Fruit fly (Drosophila melanogaster): Measurements from ENCODE around the gene hry.

The hry gene

DNA sequence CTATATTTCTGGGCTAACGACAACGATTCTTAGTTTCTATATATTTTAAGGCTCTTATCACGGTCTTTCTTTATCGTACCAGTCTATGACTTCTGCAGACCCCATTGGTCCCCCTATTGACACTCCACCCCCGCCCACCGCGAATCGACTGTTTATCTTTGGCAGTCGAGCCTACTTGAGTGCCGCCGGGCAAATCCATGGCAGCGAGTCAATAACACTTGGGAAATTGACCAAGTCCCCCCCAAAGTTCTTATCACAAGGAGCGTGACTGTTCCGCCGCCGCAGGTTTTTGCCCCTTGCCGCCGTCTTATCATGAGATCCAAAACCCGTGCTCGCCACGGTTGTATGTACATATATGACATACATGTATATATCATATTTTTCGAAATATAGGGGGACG is 24.1 kb downstream of the hry start:
- TF ChIP-seq CG32121 (GFP tag; IDR thresholded peaks at IDR 0.05) (peak; percentile 32; the same call in 1 of the 2 replicates), fd96Ca (GFP tag; IDR thresholded peaks at IDR 0.05) (0 out of 3 replicates have a peak, but pooled peaks have one; percentile 13), Ets98B (GFP tag; IDR thresholded peaks at IDR 0.05) (no peak), CG15710 (tag; optimal IDR thresholded peaks at IDR 0.05) (no peak), EcR (GFP tag; optimal IDR thresholded peaks at IDR 0.05) (peak; percentile 82), Snoo (tag; optimal IDR thresholded peaks at IDR 0.05) (no peak), Pif1A (GFP tag; optimal IDR thresholded peaks at IDR 0.05) (no peak), D1 (tag; optimal IDR thresholded peaks at IDR 0.05) (no peak), rn (GFP tag; IDR thresholded peaks at IDR 0.05) (no peak), CG17806 (tag; optimal IDR thresholded peaks at IDR 0.05) (no peak)

DNA sequence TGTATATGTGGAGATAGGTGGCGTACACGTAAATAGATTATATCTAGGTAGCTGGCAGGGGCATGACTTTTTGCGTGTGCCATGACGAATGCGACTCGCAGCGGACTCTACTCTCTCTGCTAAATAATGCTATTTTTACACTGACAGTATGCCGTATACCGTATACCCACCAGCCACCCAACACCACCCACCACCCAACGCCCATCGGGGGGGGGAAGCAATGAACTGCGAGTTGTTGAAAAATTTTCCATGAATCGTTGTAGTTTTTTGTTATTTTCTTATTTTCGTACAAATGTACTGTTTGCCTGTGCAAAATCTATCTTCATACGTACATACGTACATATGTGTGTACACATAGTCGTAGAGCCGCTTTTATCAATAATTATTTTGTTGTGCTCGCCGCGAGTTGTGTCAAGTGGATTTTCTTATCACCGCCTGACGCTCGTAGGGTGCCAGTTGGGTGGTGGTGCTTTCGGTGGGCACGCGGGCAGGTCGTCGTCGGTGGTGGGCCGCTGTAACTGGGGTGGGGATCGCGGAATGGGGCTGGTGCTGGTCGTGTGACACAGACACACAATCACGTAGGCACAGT is 24.6 kb downstream of the hry start:
- no peak for TF ChIP-seq Pif1A (GFP tag; optimal IDR thresholded peaks at IDR 0.05)
- no peak for TF ChIP-seq CG15710 (tag; optimal IDR thresholded peaks at IDR 0.05)
- no peak for TF ChIP-seq CG17806 (tag; optimal IDR thresholded peaks at IDR 0.05)
- TF ChIP-seq EcR (GFP tag; optimal IDR thresholded peaks at IDR 0.05), result peak; percentile 37
- TF ChIP-seq CG8301 (tag; optimal IDR thresholded peaks at IDR 0.05), result no peak
- peak; percentile 47 for TF ChIP-seq CG13204 (GFP tag; optimal IDR thresholded peaks at IDR 0.05)
- TF ChIP-seq CG14655 (GFP tag; optimal IDR thresholded peaks at IDR 0.05), result no peak
- TF ChIP-seq D1 (tag; optimal IDR thresholded peaks at IDR 0.05), result no peak
- no peak for TF ChIP-seq CG9948 (tag; optimal IDR thresholded peaks at IDR 0.05)
- no peak for TF ChIP-seq CG34367 (tag; optimal IDR thresholded peaks at IDR 0.05)

DNA sequence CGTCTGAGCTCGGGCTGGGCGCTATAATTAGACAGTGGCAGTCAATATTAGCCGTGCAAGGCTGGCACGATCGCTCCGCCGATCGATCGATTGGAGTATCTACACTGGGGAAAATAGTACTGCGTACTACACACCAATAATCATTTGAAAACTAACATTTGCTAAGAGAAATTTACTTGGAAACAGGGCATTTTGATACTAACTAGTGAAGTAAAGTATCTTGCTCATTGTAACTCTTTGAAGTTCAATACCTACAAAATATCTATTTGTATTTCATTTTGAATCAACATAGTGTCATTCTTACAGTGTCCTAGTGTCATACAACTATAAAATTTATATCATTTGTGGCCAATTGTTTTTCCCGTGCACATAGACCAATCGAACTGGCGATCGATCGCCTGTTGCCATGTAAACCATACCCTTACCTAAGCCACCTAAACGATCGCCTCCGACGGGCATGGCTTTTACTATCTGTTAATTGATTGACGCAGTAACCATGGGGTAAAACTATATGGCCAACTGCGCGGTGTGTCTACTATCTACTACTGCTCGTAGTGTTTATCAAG is 25.2 kb downstream of the hry start:
- peak; percentile 20 for TF ChIP-seq gl (tag; optimal IDR thresholded peaks at IDR 0.05)
- peak; percentile 76 for TF ChIP-seq CG8159 (tag; optimal IDR thresholded peaks at IDR 0.05)
- TF ChIP-seq Pif1A (GFP tag; optimal IDR thresholded peaks at IDR 0.05), result peak; percentile 44
- TF ChIP-seq CG34367 (tag; optimal IDR thresholded peaks at IDR 0.05), result peak; percentile 77
- peak; percentile 62; the same call in 1 of the 2 replicates for TF ChIP-seq Ets98B (GFP tag; IDR thresholded peaks at IDR 0.05)
- TF ChIP-seq CG8301 (tag; optimal IDR thresholded peaks at IDR 0.05), result peak; percentile 60
- peak; percentile 71 for TF ChIP-seq CG15710 (tag; optimal IDR thresholded peaks at IDR 0.05)
- peak; percentile 67 for TF ChIP-seq CG17806 (tag; optimal IDR thresholded peaks at IDR 0.05)
- TF ChIP-seq CG10348 (GFP tag; IDR thresholded peaks at IDR 0.05), result no peak
- TF ChIP-seq CG4496 (GFP tag; IDR thresholded peaks at IDR 0.05), result peak; percentile 59
- TF ChIP-seq rn (GFP tag; IDR thresholded peaks at IDR 0.05), result peak; percentile 22; the same call in 1 of the 2 replicates
- TF ChIP-seq CG14655 (GFP tag; optimal IDR thresholded peaks at IDR 0.05), result peak; percentile 68
- TF ChIP-seq Snoo (tag; optimal IDR thresholded peaks at IDR 0.05), result peak; percentile 18
- TF ChIP-seq CG12605 (GFP tag; IDR thresholded peaks at IDR 0.05), result no peak
- TF ChIP-seq Pif1B (GFP tag; optimal IDR thresholded peaks at IDR 0.05), result peak; percentile 35
- TF ChIP-seq CG32121 (GFP tag; IDR thresholded peaks at IDR 0.05), result peak; percentile 64; the same call in 1 of the 2 replicates
- TF ChIP-seq CG9948 (tag; optimal IDR thresholded peaks at IDR 0.05), result peak; percentile 76
- TF ChIP-seq EcR (GFP tag; optimal IDR thresholded peaks at IDR 0.05), result no peak
- TF ChIP-seq D1 (tag; optimal IDR thresholded peaks at IDR 0.05), result peak; percentile 49
- no peak for TF ChIP-seq CG13204 (GFP tag; optimal IDR thresholded peaks at IDR 0.05)
- TF ChIP-seq fd96Ca (GFP tag; IDR thresholded peaks at IDR 0.05), result peak; percentile 34; the same call in 1 of the 3 replicates

- no peak for TF ChIP-seq CG4496 (GFP tag; IDR thresholded peaks at IDR 0.05)
- TF ChIP-seq rn (GFP tag; IDR thresholded peaks at IDR 0.05), result no peak
- peak; percentile 88 for TF ChIP-seq CG15710 (tag; optimal IDR thresholded peaks at IDR 0.05)
- peak; percentile 22 for TF ChIP-seq EcR (GFP tag; optimal IDR thresholded peaks at IDR 0.05)
- peak; percentile 79 for TF ChIP-seq CG9948 (tag; optimal IDR thresholded peaks at IDR 0.05)
- peak; percentile 72 for TF ChIP-seq Snoo (tag; optimal IDR thresholded peaks at IDR 0.05)
- TF ChIP-seq D1 (tag; optimal IDR thresholded peaks at IDR 0.05), result peak; percentile 80
- no peak for TF ChIP-seq Ets98B (GFP tag; IDR thresholded peaks at IDR 0.05)
- peak; percentile 18 for TF ChIP-seq gl (tag; optimal IDR thresholded peaks at IDR 0.05)
- TF ChIP-seq CG10348 (GFP tag; IDR thresholded peaks at IDR 0.05), result no peak
- no peak for TF ChIP-seq CG8301 (tag; optimal IDR thresholded peaks at IDR 0.05)
- TF ChIP-seq CG34367 (tag; optimal IDR thresholded peaks at IDR 0.05), result peak; percentile 58
- peak; percentile 64 for TF ChIP-seq Pif1A (GFP tag; optimal IDR thresholded peaks at IDR 0.05)
- peak; percentile 12 for TF ChIP-seq CG14655 (GFP tag; optimal IDR thresholded peaks at IDR 0.05)
- peak; percentile 74 for TF ChIP-seq CG17806 (tag; optimal IDR thresholded peaks at IDR 0.05)
- TF ChIP-seq CG8159 (tag; optimal IDR thresholded peaks at IDR 0.05), result peak; percentile 91
- TF ChIP-seq CG32121 (GFP tag; IDR thresholded peaks at IDR 0.05), result no peak
- TF ChIP-seq fd96Ca (GFP tag; IDR thresholded peaks at IDR 0.05), result no peak
- peak; percentile 56 for TF ChIP-seq Pif1B (GFP tag; optimal IDR thresholded peaks at IDR 0.05)
- peak; percentile 16 for TF ChIP-seq CG13204 (GFP tag; optimal IDR thresholded peaks at IDR 0.05)
- TF ChIP-seq CG12605 (GFP tag; IDR thresholded peaks at IDR 0.05), result no peak
Observed at dm6 chr3L:8701697-8702349, 26.3 kb downstream of the hry start.

dm6 chr3L:8702448-8702847 is 26.9 kb downstream of the hry start:
- TF ChIP-seq CG4496 (GFP tag; IDR thresholded peaks at IDR 0.05) (peak; percentile 56; the same call in 2 of the 3 replicates), Pif1B (GFP tag; optimal IDR thresholded peaks at IDR 0.05) (peak; percentile 81), CG13204 (GFP tag; optimal IDR thresholded peaks at IDR 0.05) (peak; percentile 3), Snoo (tag; optimal IDR thresholded peaks at IDR 0.05) (peak; percentile 66), CG8301 (tag; optimal IDR thresholded peaks at IDR 0.05) (peak; percentile 19), rn (GFP tag; IDR thresholded peaks at IDR 0.05) (no peak), Ets98B (GFP tag; IDR thresholded peaks at IDR 0.05) (peak; percentile 36; the same call in 1 of the 2 replicates), CG32121 (GFP tag; IDR thresholded peaks at IDR 0.05) (peak; percentile 57; the same call in 1 of the 2 replicates), CG14655 (GFP tag; optimal IDR thresholded peaks at IDR 0.05) (peak; percentile 61), gl (tag; optimal IDR thresholded peaks at IDR 0.05) (peak; percentile 75), D1 (tag; optimal IDR thresholded peaks at IDR 0.05) (peak; percentile 4), Pif1A (GFP tag; optimal IDR thresholded peaks at IDR 0.05) (peak; percentile 69), CG8159 (tag; optimal IDR thresholded peaks at IDR 0.05) (peak; percentile 66), CG10348 (GFP tag; IDR thresholded peaks at IDR 0.05) (no peak), CG15710 (tag; optimal IDR thresholded peaks at IDR 0.05) (peak; percentile 44), CG17806 (tag; optimal IDR thresholded peaks at IDR 0.05) (peak; percentile 47), EcR (GFP tag; optimal IDR thresholded peaks at IDR 0.05) (peak; percentile 42), fd96Ca (GFP tag; IDR thresholded peaks at IDR 0.05) (no peak), CG9948 (tag; optimal IDR thresholded peaks at IDR 0.05) (peak; percentile 30), CG12605 (GFP tag; IDR thresholded peaks at IDR 0.05) (peak; percentile 31; the same call in 1 of the 2 replicates), CG34367 (tag; optimal IDR thresholded peaks at IDR 0.05) (peak; percentile 68)

All from whole organism, pupa.